Fruit fly (Drosophila melanogaster) whole organism, embryonic: Measurements from ENCODE around the gene CG13043.

ENCODE experiments used
- Ada2b ChIP-seq: fragments of 200-800 bp; sonication (Bioruptor generic); IDR thresholded peaks from 2 replicates; pipeline ENCODE4 v1.3.6; 2022; ENCODE audit warnings: missing biosample characterization, missing genetic modification characterization
- Blimp-1 ChIP-seq: fragments of 200-800 bp; sonication (Bioruptor generic); optimal IDR thresholded peaks from 3 replicates; lab custom pipeline; 2018; ENCODE audit warnings: missing biosample characterization, missing genetic modification characterization, mild to moderate bottlenecking, moderate library complexity, missing genetic modification reagents
- CG11695 ChIP-seq: fragments of 200-800 bp; sonication (Bioruptor generic); IDR thresholded peaks from 3 replicates; pipeline ENCODE4 v1.3.6; 2022; ENCODE audit warnings: missing biosample characterization, missing genetic modification characterization
- CG12071 ChIP-seq: fragments of 200-800 bp; sonication (Bioruptor generic); optimal IDR thresholded peaks from 3 replicates; lab custom pipeline; 2018; ENCODE audit warnings: missing biosample characterization, mild to moderate bottlenecking, missing genetic modification characterization
- CG12104 ChIP-seq: fragments of 200-800 bp; sonication (Bioruptor generic); optimal IDR thresholded peaks from 3 replicates; lab custom pipeline; 2016; ENCODE audit warnings: missing biosample characterization, missing genetic modification characterization
- CG12236 ChIP-seq: fragments of 200-800 bp; sonication (Bioruptor generic); optimal IDR thresholded peaks from 2 replicates; lab custom pipeline; 2016; ENCODE audit warnings: missing biosample characterization, missing genetic modification characterization
- CG17612 ChIP-seq: fragments of 200-800 bp; sonication (Bioruptor generic); IDR thresholded peaks from 2 replicates; pipeline ENCODE4 v1.3.6; 2022; ENCODE audit warnings: missing biosample characterization, missing genetic modification characterization
- CG2116 ChIP-seq: fragments of 200-800 bp; sonication (Bioruptor generic); optimal IDR thresholded peaks from 3 replicates; lab custom pipeline; 2018; ENCODE audit warnings: missing biosample characterization, mild to moderate bottlenecking, missing genetic modification characterization
- CG2678 ChIP-seq: fragments of 200-800 bp; sonication (Bioruptor generic); optimal IDR thresholded peaks from 3 replicates; lab custom pipeline; 2019; ENCODE audit warnings: missing biosample characterization, mild to moderate bottlenecking, missing genetic modification characterization, moderate library complexity
- CG3847 ChIP-seq: fragments of 200-800 bp; sonication (Bioruptor generic); IDR thresholded peaks from 2 replicates; pipeline ENCODE4 v1.3.6; 2022; ENCODE audit warnings: missing biosample characterization, missing genetic modification characterization
- CG4730 ChIP-seq: fragments of 200-800 bp; sonication (Bioruptor generic); IDR thresholded peaks from 2 replicates; pipeline ENCODE4 v1.3.6; 2022; ENCODE audit warnings: missing biosample characterization, missing genetic modification characterization
- CG7271 ChIP-seq: fragments of 200-800 bp; sonication (Bioruptor generic); optimal IDR thresholded peaks from 2 replicates; lab custom pipeline; 2018; ENCODE audit warnings: missing biosample characterization, mild to moderate bottlenecking, missing genetic modification characterization, moderate library complexity
- CG7928 ChIP-seq: fragments of 200-800 bp; sonication (Bioruptor generic); optimal IDR thresholded peaks from 2 replicates; lab custom pipeline; 2017; ENCODE audit warnings: missing biosample characterization, mild to moderate bottlenecking, missing genetic modification characterization
- CG8765 ChIP-seq: fragments of 200-800 bp; sonication (Bioruptor generic); IDR thresholded peaks from 2 replicates; pipeline ENCODE4 v1.3.6; 2022; ENCODE audit warnings: missing biosample characterization, missing genetic modification characterization
- CG8924 ChIP-seq: fragments of 200-800 bp; optimal IDR thresholded peaks from 3 replicates; lab custom pipeline; 2019; ENCODE audit warnings: missing biosample characterization, mild to moderate bottlenecking, missing genetic modification characterization, moderate library complexity
- CG9797 ChIP-seq: fragments of 200-800 bp; sonication (Bioruptor generic); optimal IDR thresholded peaks from 3 replicates; lab custom pipeline; 2018; ENCODE audit warnings: missing biosample characterization, mild to moderate bottlenecking, missing genetic modification characterization
- CHES-1-like ChIP-seq: fragments of 200-800 bp; sonication (Bioruptor generic); optimal IDR thresholded peaks from 2 replicates; lab custom pipeline; 2016; ENCODE audit warnings: missing biosample characterization, missing genetic modification characterization
- D19A ChIP-seq: fragments of 200-800 bp; optimal IDR thresholded peaks from 3 replicates; lab custom pipeline; 2019; ENCODE audit warnings: missing biosample characterization, mild to moderate bottlenecking, missing genetic modification characterization, moderate library complexity
- ERR ChIP-seq: fragments of 200-800 bp; sonication (Bioruptor generic); optimal IDR thresholded peaks from 2 replicates; lab custom pipeline; 2016; ENCODE audit warnings: missing biosample characterization, missing genetic modification characterization
- Ets97D ChIP-seq: fragments of 200-800 bp; sonication (Bioruptor generic); optimal IDR thresholded peaks from 3 replicates; lab custom pipeline; 2016; ENCODE audit warnings: missing biosample characterization, missing genetic modification characterization
- Gsc ChIP-seq: fragments of 200-800 bp; sonication (Bioruptor generic); IDR thresholded peaks from 2 replicates; pipeline ENCODE4 v1.3.6; 2022; ENCODE audit warnings: missing biosample characterization, missing genetic modification characterization
- NfI ChIP-seq: fragments of 200-800 bp; sonication (Bioruptor generic); optimal IDR thresholded peaks from 3 replicates; lab custom pipeline; 2018; ENCODE audit warnings: missing biosample characterization, mild to moderate bottlenecking, missing genetic modification characterization, moderate library complexity
- Ravus ChIP-seq: fragments of 200-800 bp; sonication (Bioruptor generic); IDR thresholded peaks from 2 replicates; pipeline ENCODE4 v1.3.6; 2022; ENCODE audit warnings: missing biosample characterization, missing genetic modification characterization
- Scr ChIP-seq: fragments of 200-800 bp; sonication (Bioruptor generic); IDR thresholded peaks from 2 replicates; pipeline ENCODE4 v1.3.6; 2022; ENCODE audit warnings: missing biosample characterization, missing genetic modification characterization; ENCODE audit not compliant: partially characterized antibody
- Ssrp ChIP-seq: fragments of 200-800 bp; sonication (Bioruptor generic); optimal IDR thresholded peaks from 2 replicates; lab custom pipeline; 2018; ENCODE audit warnings: missing biosample characterization, mild to moderate bottlenecking, missing genetic modification characterization, moderate library complexity
- Xbp1 ChIP-seq: fragments of 200-800 bp; sonication (Bioruptor generic); optimal IDR thresholded peaks from 3 replicates; lab custom pipeline; 2016; ENCODE audit warnings: missing biosample characterization, mild to moderate bottlenecking, missing genetic modification characterization
- amos ChIP-seq: fragments of 200-800 bp; sonication (Bioruptor generic); IDR thresholded peaks from 2 replicates; pipeline ENCODE4 v1.3.6; 2022; ENCODE audit warnings: missing biosample characterization, missing genetic modification characterization; ENCODE audit not compliant: partially characterized antibody
- cad ChIP-seq: fragments of >200 bp; optimal IDR thresholded peaks from 2 replicates; lab custom pipeline; 2017; ENCODE audit warnings: missing biosample characterization, missing genetic modification characterization
- chif ChIP-seq, 2 experiments: fragments of 200-800 bp; sonication (Bioruptor generic); optimal IDR thresholded peaks; 3 replicates each; lab custom pipeline; 2016; ENCODE audit warnings: missing biosample characterization in 2 of 2, missing genetic modification characterization in 2 of 2
- ftz-f1 ChIP-seq: fragments of 200-800 bp; sonication (Bioruptor generic); optimal IDR thresholded peaks from 2 replicates; lab custom pipeline; 2016; ENCODE audit warnings: missing biosample characterization, missing genetic modification characterization
- hb ChIP-seq: fragments of 200-800 bp; sonication (Bioruptor generic); IDR thresholded peaks from 3 replicates; pipeline ENCODE4 v1.3.6; 2022; ENCODE audit warnings: missing biosample characterization, missing genetic modification characterization; ENCODE audit not compliant: partially characterized antibody
- klu ChIP-seq: fragments of 200-800 bp; sonication (Bioruptor generic); IDR thresholded peaks from 2 replicates; pipeline ENCODE4 v1.3.6; 2022; ENCODE audit warnings: missing biosample characterization, missing genetic modification characterization
- kni ChIP-seq: fragments of 200-800 bp; sonication (Bioruptor generic); optimal IDR thresholded peaks from 3 replicates; lab custom pipeline; 2017; ENCODE audit warnings: mild to moderate bottlenecking, missing biosample characterization, missing genetic modification reagents, missing genetic modification characterization
- org-1 ChIP-seq: fragments of 200-800 bp; sonication (Bioruptor generic); optimal IDR thresholded peaks from 2 replicates; lab custom pipeline; 2017; ENCODE audit warnings: missing biosample characterization, missing genetic modification characterization
- pho ChIP-seq: fragments of 200-800 bp; sonication (Bioruptor generic); optimal IDR thresholded peaks from 2 replicates; lab custom pipeline; 2016; ENCODE audit warnings: missing biosample characterization, missing genetic modification characterization
- pita ChIP-seq: fragments of 200-800 bp; sonication (Bioruptor generic); optimal IDR thresholded peaks from 2 replicates; lab custom pipeline; 2017; ENCODE audit warnings: missing biosample characterization, mild to moderate bottlenecking, missing genetic modification characterization
- pros ChIP-seq: fragments of 200-800 bp; sonication (Bioruptor generic); optimal IDR thresholded peaks from 3 replicates; lab custom pipeline; 2019; ENCODE audit warnings: missing biosample characterization, mild to moderate bottlenecking, missing genetic modification characterization, moderate library complexity
- psq ChIP-seq: fragments of 200-800 bp; sonication (Bioruptor generic); optimal IDR thresholded peaks from 2 replicates; lab custom pipeline; 2017; ENCODE audit warnings: missing biosample characterization, missing genetic modification characterization
- rib ChIP-seq: fragments of 200-800 bp; sonication (Bioruptor generic); IDR thresholded peaks from 2 replicates; pipeline ENCODE4 v1.3.6; 2022; ENCODE audit warnings: missing biosample characterization, missing genetic modification characterization
- sens ChIP-seq: fragments of 200-800 bp; sonication (Bioruptor generic); peaks from one replicate; lab custom pipeline; 2016; ENCODE audit warnings: missing biosample characterization, missing genetic modification characterization
- sima ChIP-seq: fragments of 200-800 bp; sonication (Bioruptor generic); optimal IDR thresholded peaks from 2 replicates; lab custom pipeline; 2016; ENCODE audit warnings: missing biosample characterization, missing genetic modification characterization
- sna ChIP-seq: fragments of 200-800 bp; sonication (Bioruptor generic); IDR thresholded peaks from 2 replicates; pipeline ENCODE4 v1.3.6; 2022; ENCODE audit warnings: missing biosample characterization, missing genetic modification characterization; ENCODE audit not compliant: partially characterized antibody
- ssp ChIP-seq: fragments of 200-800 bp; sonication (Bioruptor generic); IDR thresholded peaks from 2 replicates; pipeline ENCODE4 v1.3.6; 2022; ENCODE audit warnings: missing biosample characterization, missing genetic modification characterization
- tap ChIP-seq: fragments of 200-800 bp; optimal IDR thresholded peaks from 3 replicates; lab custom pipeline; 2019; ENCODE audit warnings: missing biosample characterization, mild to moderate bottlenecking, missing genetic modification characterization, moderate library complexity
- tgo ChIP-seq: fragments of 200-800 bp; sonication (Bioruptor generic); IDR thresholded peaks from 3 replicates; pipeline ENCODE4 v1.3.6; 2022; ENCODE audit warnings: missing biosample characterization, missing genetic modification characterization
- tll ChIP-seq, 2 experiments: fragments of 200-800 bp in 1 of 2; fragments of >200 bp in 1 of 2; sonication (Bioruptor generic) in 1 of 2; optimal IDR thresholded peaks; 2 replicates each; lab custom pipeline; 2017 to 2019; ENCODE audit warnings: missing biosample characterization in 2 of 2, missing genetic modification characterization in 2 of 2, mild to moderate bottlenecking in 1 of 2, moderate library complexity in 1 of 2
- vfl ChIP-seq: fragments of 200-800 bp; sonication (Bioruptor generic); optimal IDR thresholded peaks from 2 replicates; lab custom pipeline; 2016; ENCODE audit warnings: missing biosample characterization, missing genetic modification characterization
- vnd ChIP-seq: fragments of 200-800 bp; sonication (Bioruptor generic); IDR thresholded peaks from 3 replicates; pipeline ENCODE4 v1.3.6; 2022; ENCODE audit warnings: missing biosample characterization, missing genetic modification characterization; ENCODE audit not compliant: partially characterized antibody
- zf30C ChIP-seq: fragments of 200-800 bp; sonication (Bioruptor generic); optimal IDR thresholded peaks from 3 replicates; lab custom pipeline; 2018; ENCODE audit warnings: missing biosample characterization, mild to moderate bottlenecking, missing genetic modification characterization
- zfh2 ChIP-seq: fragments of 200-800 bp; sonication (Bioruptor generic); optimal IDR thresholded peaks from 2 replicates; lab custom pipeline; 2016; ENCODE audit warnings: missing biosample characterization, missing genetic modification characterization

CG13043 gene

dm6 chr3L:16328207-16328891, 22.7 kb upstream of the CG13043 start, which contains the start of gene CG13058 (continued):
- TF ChIP-seq Ada2b (peak; percentile 90), sens (GFP tag; lab: Kevin White, UChicago) (peak; percentile 40), klu (GFP tag; lab: Robert Waterston, UW) (no peak), CG12104 (GFP tag; lab: Kevin White, UChicago) (no peak), amos (GFP tag; lab: Robert Waterston, UW) (no peak), psq (GFP tag; lab: Kevin White, UChicago) (no peak), pita (GFP tag; lab: Kevin White, UChicago) (no peak), D19A (tag; lab: Kevin White, UChicago) (peak; percentile 92), rib (GFP tag; lab: Robert Waterston, UW) (no peak), sna (GFP tag; lab: Robert Waterston, UW) (no peak), Ravus (GFP tag; lab: Robert Waterston, UW) (no peak; the same call in 1 of the 2 replicates), Ssrp (tag; lab: Kevin White, UChicago) (no peak), Scr (GFP tag; lab: Robert Waterston, UW) (no peak), ERR (GFP tag; lab: Kevin White, UChicago) (no peak), chif (GFP tag; optimal IDR thresholded peaks at IDR 0.05; lab: Kevin White, UChicago) (peak; percentile 36 to 44), CG7271 (no peak), CG12071 (peak; percentile 56), Ets97D (no peak), tap (peak; percentile 59), pros (GFP tag; lab: Kevin White, UChicago) (no peak), pho (GFP tag; lab: Kevin White, UChicago) (peak; percentile 53), ftz-f1 (no peak), tgo (GFP tag; lab: Robert Waterston, UW) (peak; percentile 52; the same call in 2 of the 3 replicates), Blimp-1 (no peak), NfI (GFP tag; lab: Kevin White, UChicago) (peak; percentile 67), cad (GFP tag; lab: Kevin White, UChicago) (no peak), CG2116 (GFP tag; lab: Kevin White, UChicago) (no peak), CG3847 (GFP tag; lab: Robert Waterston, UW) (peak; percentile 77), CG8924 (tag; lab: Kevin White, UChicago) (peak; percentile 70), Gsc (no peak), vnd (no peak), sima (GFP tag; lab: Kevin White, UChicago) (no peak), ssp (no peak), Xbp1 (GFP tag; lab: Kevin White, UChicago) (peak; percentile 60), CG11695 (GFP tag; lab: Robert Waterston, UW) (peak; percentile 67), CG9797 (GFP tag; lab: Kevin White, UChicago) (no peak), kni (GFP tag; lab: Kevin White, UChicago) (no peak), vfl (peak; percentile 14), zf30C (no peak), org-1 (GFP tag; lab: Kevin White, UChicago) (peak; percentile 50), CG4730 (GFP tag; lab: Robert Waterston, UW) (no peak; the same call in 1 of the 2 replicates), CG17612 (GFP tag; lab: Robert Waterston, UW) (no peak), tll (GFP tag; optimal IDR thresholded peaks at IDR 0.05; lab: Kevin White, UChicago) (no peak), CHES-1-like (GFP tag; lab: Kevin White, UChicago) (peak; percentile 59), CG7928 (GFP tag; lab: Kevin White, UChicago) (peak; percentile 25), CG8765 (GFP tag; lab: Robert Waterston, UW) (no peak), zfh2 (GFP tag; lab: Kevin White, UChicago) (peak; percentile 42), CG12236 (GFP tag; lab: Kevin White, UChicago) (no peak), CG2678 (tag; lab: Kevin White, UChicago) (peak; percentile 78), hb (no peak)
